Worm (Caenorhabditis elegans) whole organism, L2 larva: ENCODE data around the gene F53H4.6.

Experiments
- C34F6.9 ChIP-seq: fragments of 150-350 bp; optimal IDR thresholded peaks from 2 replicates; lab custom pipeline; 2014; ENCODE audit warnings: missing biosample characterization, missing genetic modification characterization
- R02D3.7 ChIP-seq: fragments of 150-350 bp; optimal IDR thresholded peaks from 2 replicates; lab custom pipeline; 2014; ENCODE audit warnings: missing biosample characterization, missing genetic modification characterization
- Y55F3AM.14 ChIP-seq: fragments of 200-800 bp; sonication (Bioruptor generic); optimal IDR thresholded peaks from 2 replicates; lab custom pipeline; 2018; ENCODE audit warnings: mild to moderate bottlenecking, missing genetic modification characterization, missing compliant biosample characterization
- ZK546.5 ChIP-seq: sonication (generic microtip); optimal IDR thresholded peaks from 2 replicates; lab custom pipeline; 2017; ENCODE audit warnings: missing biosample characterization, missing genetic modification characterization
- alr-1 ChIP-seq: fragments of 150-350 bp; optimal IDR thresholded peaks from 2 replicates; lab custom pipeline; 2014; ENCODE audit warnings: missing biosample characterization, missing genetic modification characterization
- ama-1 ChIP-seq: fragments of 150-350 bp; optimal IDR thresholded peaks from 2 replicates; lab custom pipeline; 2018; ENCODE audit warnings: inconsistent platforms
- blmp-1 ChIP-seq: sonication (generic microtip); optimal IDR thresholded peaks from 2 replicates; lab custom pipeline; 2017; ENCODE audit warnings: missing genetic modification characterization, mild to moderate bottlenecking, missing compliant biosample characterization, antibody characterized with exemption, moderate library complexity; ENCODE audit not compliant: insufficient read depth
- ceh-16 ChIP-seq: fragments of 150-350 bp; optimal IDR thresholded peaks from 2 replicates; lab custom pipeline; 2014; ENCODE audit warnings: missing biosample characterization, missing genetic modification characterization
- ceh-82 ChIP-seq: fragments of 150-350 bp; optimal IDR thresholded peaks from 2 replicates; lab custom pipeline; 2014; ENCODE audit warnings: missing biosample characterization, missing genetic modification characterization
- crh-2 ChIP-seq: sonication (generic microtip); optimal IDR thresholded peaks from 2 replicates; lab custom pipeline; 2017; ENCODE audit warnings: missing biosample characterization, missing genetic modification characterization
- dmd-4 ChIP-seq: sonication (generic microtip); optimal IDR thresholded peaks from 2 replicates; lab custom pipeline; 2017; ENCODE audit warnings: missing biosample characterization, missing genetic modification characterization
- egl-27 ChIP-seq: sonication (generic microtip); optimal IDR thresholded peaks from 3 replicates; lab custom pipeline; 2017; ENCODE audit warnings: missing biosample characterization, missing genetic modification reagents, missing genetic modification characterization
- elt-1 ChIP-seq: fragments of 150-350 bp; optimal IDR thresholded peaks from 2 replicates; lab custom pipeline; 2014; ENCODE audit warnings: missing biosample characterization, missing genetic modification characterization
- elt-3 ChIP-seq: sonication (generic microtip); optimal IDR thresholded peaks from 2 replicates; lab custom pipeline; 2017; ENCODE audit warnings: missing biosample characterization, missing genetic modification characterization
- fos-1 ChIP-seq: fragments of 150-350 bp; optimal IDR thresholded peaks from 2 replicates; lab custom pipeline; 2014; ENCODE audit warnings: missing biosample characterization, missing genetic modification characterization
- lin-11 ChIP-seq: fragments of 150-350 bp; sonication (generic microtip); optimal IDR thresholded peaks from 2 replicates; lab custom pipeline; 2014; ENCODE audit warnings: missing biosample characterization, missing genetic modification characterization, inconsistent platforms, mixed read lengths
- lin-13 ChIP-seq: fragments of 150-350 bp; optimal IDR thresholded peaks from 2 replicates; lab custom pipeline; 2014; ENCODE audit warnings: missing biosample characterization, missing genetic modification reagents, missing genetic modification characterization
- lin-39 ChIP-seq: fragments of 150-350 bp; optimal IDR thresholded peaks from 2 replicates; lab custom pipeline; 2014; ENCODE audit warnings: missing biosample characterization, missing genetic modification reagents, missing genetic modification characterization
- mbf-1 ChIP-seq: sonication (generic microtip); optimal IDR thresholded peaks from 2 replicates; lab custom pipeline; 2017; ENCODE audit warnings: missing biosample characterization, missing genetic modification characterization
- mdl-1 ChIP-seq, 2 experiments: fragments of 150-350 bp in 1 of 2; sonication (generic microtip) in 1 of 2; optimal IDR thresholded peaks; 2 replicates each; lab custom pipeline; 2017; ENCODE audit warnings: missing biosample characterization in 2 of 2, missing genetic modification characterization in 2 of 2
- nhr-10 ChIP-seq: sonication (generic microtip); optimal IDR thresholded peaks from 2 replicates; lab custom pipeline; 2017; ENCODE audit warnings: missing biosample characterization, missing genetic modification characterization
- nhr-11 ChIP-seq: fragments of 150-350 bp; optimal IDR thresholded peaks from 2 replicates; lab custom pipeline; 2014; ENCODE audit warnings: missing biosample characterization, missing genetic modification characterization
- nhr-12 ChIP-seq: fragments of 150-350 bp; optimal IDR thresholded peaks from 2 replicates; lab custom pipeline; 2014; ENCODE audit warnings: missing biosample characterization, missing genetic modification characterization
- nhr-129 ChIP-seq: fragments of 150-350 bp; optimal IDR thresholded peaks from 2 replicates; lab custom pipeline; 2014; ENCODE audit warnings: missing biosample characterization, missing genetic modification characterization
- nhr-21 ChIP-seq: fragments of 150-350 bp; optimal IDR thresholded peaks from 2 replicates; lab custom pipeline; 2014; ENCODE audit warnings: missing biosample characterization, missing genetic modification characterization
- nhr-237 ChIP-seq: fragments of 150-350 bp; optimal IDR thresholded peaks from 2 replicates; lab custom pipeline; 2014; ENCODE audit warnings: missing biosample characterization, missing genetic modification characterization
- nhr-25 ChIP-seq: fragments of 150-350 bp; sonication (generic microtip); optimal IDR thresholded peaks from 3 replicates; lab custom pipeline; 2014; ENCODE audit warnings: missing biosample characterization, missing genetic modification characterization
- peb-1 ChIP-seq: fragments of 150-350 bp; optimal IDR thresholded peaks from 2 replicates; lab custom pipeline; 2014; ENCODE audit warnings: missing biosample characterization, missing genetic modification characterization
- sem-4 ChIP-seq: fragments of 150-350 bp; optimal IDR thresholded peaks from 2 replicates; lab custom pipeline; 2014; ENCODE audit warnings: missing biosample characterization, missing genetic modification reagents, missing genetic modification characterization
- skn-1 ChIP-seq: sonication (generic microtip); optimal IDR thresholded peaks from 2 replicates; lab custom pipeline; 2017; ENCODE audit warnings: missing biosample characterization, missing genetic modification characterization
- sma-3 ChIP-seq: sonication (generic microtip); optimal IDR thresholded peaks from 2 replicates; lab custom pipeline; 2016; ENCODE audit warnings: missing genetic modification reagents, missing genetic modification characterization, missing compliant biosample characterization
- sma-9 ChIP-seq, 2 experiments: fragments of 150-350 bp in 1 of 2; sonication (generic microtip) in 1 of 2; optimal IDR thresholded peaks; 2 replicates each; lab custom pipeline; 2014 to 2016; ENCODE audit warnings: missing genetic modification characterization in 2 of 2, mild to moderate bottlenecking in 1 of 2, missing biosample characterization in 1 of 2, missing compliant biosample characterization in 1 of 2, missing genetic modification reagents in 1 of 2, moderate library complexity in 1 of 2
- snpc-4 ChIP-seq: fragments of 150-350 bp; optimal IDR thresholded peaks from 2 replicates; lab custom pipeline; 2014; ENCODE audit warnings: missing biosample characterization, missing genetic modification characterization
- unc-39 ChIP-seq: fragments of 150-350 bp; optimal IDR thresholded peaks from 2 replicates; lab custom pipeline; 2014; ENCODE audit warnings: missing biosample characterization, missing genetic modification characterization
- unc-55 ChIP-seq: fragments of 150-350 bp; sonication (generic microtip); optimal IDR thresholded peaks from 3 replicates; lab custom pipeline; 2014; ENCODE audit warnings: missing biosample characterization, missing genetic modification reagents, missing genetic modification characterization
- unc-62 ChIP-seq: fragments of 150-350 bp; optimal IDR thresholded peaks from 2 replicates; lab custom pipeline; 2014; ENCODE audit warnings: missing biosample characterization, missing genetic modification reagents, missing genetic modification characterization
- ztf-1 ChIP-seq: fragments of 200-800 bp; sonication (Bioruptor generic); conservative IDR thresholded peaks from 2 replicates; pipeline ENCODE4 v1.3.6; 2022; ENCODE audit warnings: missing genetic modification characterization, missing compliant biosample characterization
- ztf-11 ChIP-seq: sonication (generic microtip); optimal IDR thresholded peaks from 2 replicates; lab custom pipeline; 2017; ENCODE audit warnings: missing biosample characterization, missing genetic modification characterization
- ztf-4 ChIP-seq: fragments of 150-350 bp; optimal IDR thresholded peaks from 2 replicates; lab custom pipeline; 2014; ENCODE audit warnings: missing biosample characterization, missing genetic modification characterization

F53H4.6 gene

ce11 chrX:15849397-15849935 is 10.9 kb downstream of the F53H4.6 start, which contains the start of gene acl-1 (continued):
- TF ChIP-seq C34F6.9 (tag; lab: Kevin White, UChicago) (peak; percentile 82), unc-55 (peak; percentile 86), crh-2 (tag; lab: Kevin White, UChicago) (peak; percentile 83)

ce11 chrX:15848867-15849266 is 11.5 kb downstream of the F53H4.6 start:
- TF ChIP-seq mdl-1 (tag; optimal IDR thresholded peaks at IDR 0.05; lab: Kevin White, UChicago) = no peak
- no peak for TF ChIP-seq sma-3 (GFP tag; lab: Kevin White, UChicago)
- no peak for TF ChIP-seq ceh-16 (tag; lab: Kevin White, UChicago)
- TF ChIP-seq mbf-1 (tag; lab: Kevin White, UChicago) = no peak
- no peak for TF ChIP-seq egl-27 (tag; lab: Kevin White, UChicago)
- TF ChIP-seq unc-39 (tag; lab: Kevin White, UChicago) = no peak
- no peak for TF ChIP-seq sma-9 (GFP tag; optimal IDR thresholded peaks at IDR 0.05; lab: Kevin White, UChicago)
- no peak for TF ChIP-seq sma-9 (tag; optimal IDR thresholded peaks at IDR 0.05; lab: Kevin White, UChicago)
- no peak for TF ChIP-seq nhr-11

- TF ChIP-seq sma-9 (GFP tag; optimal IDR thresholded peaks at IDR 0.05; lab: Kevin White, UChicago) (peak; percentile 49), sma-9 (tag; optimal IDR thresholded peaks at IDR 0.05; lab: Kevin White, UChicago) (no peak), sem-4 (tag; lab: Kevin White, UChicago) (no peak), nhr-10 (tag; lab: Kevin White, UChicago) (no peak), alr-1 (tag; lab: Kevin White, UChicago) (no peak), blmp-1 (tag; lab: Kevin White, UChicago) (peak; percentile 4), elt-3 (tag; lab: Kevin White, UChicago) (no peak), elt-1 (no peak), crh-2 (tag; lab: Kevin White, UChicago) (peak; percentile 33), lin-39 (no peak), ama-1 (lab: Kevin White, UChicago) (no peak), ZK546.5 (no peak), mdl-1 (tag; optimal IDR thresholded peaks at IDR 0.05; lab: Kevin White, UChicago) (no peak), nhr-12 (tag; lab: Kevin White, UChicago) (no peak), ztf-4 (tag; lab: Kevin White, UChicago) (no peak), ztf-11 (tag; lab: Kevin White, UChicago) (no peak), nhr-25 (no peak), R02D3.7 (tag; lab: Kevin White, UChicago) (no peak)
Measured at ce11 chrX:15847543-15848087, 12.8 kb downstream of the F53H4.6 start, which contains the start of gene F59F4.3. Gene F59F4.3, minus strand, starts transcription at chrX:15847593.

- peak; percentile 16 for TF ChIP-seq fos-1 (tag; lab: Kevin White, UChicago)
- no peak for TF ChIP-seq ztf-11 (tag; lab: Kevin White, UChicago)
- TF ChIP-seq sma-9 (GFP tag; optimal IDR thresholded peaks at IDR 0.05; lab: Kevin White, UChicago) = peak; percentile 21
- no peak for TF ChIP-seq sma-9 (tag; optimal IDR thresholded peaks at IDR 0.05; lab: Kevin White, UChicago)
- peak; percentile 8 for TF ChIP-seq crh-2 (tag; lab: Kevin White, UChicago)
- TF ChIP-seq, all 48 proteins: peak for 3
Measured at ce11 chrX:15846552-15846951, 13.9 kb downstream of the F53H4.6 start.

ce11 chrX:15844330-15844729 is 16.1 kb downstream of the F53H4.6 start:
- TF ChIP-seq ceh-82 = no peak
- TF ChIP-seq unc-62 (GFP tag; lab: Kevin White, UChicago) = no peak
- no peak for TF ChIP-seq snpc-4 (tag; lab: Kevin White, UChicago)
- no peak for TF ChIP-seq nhr-129 (tag; lab: Kevin White, UChicago)
- no peak for TF ChIP-seq C34F6.9 (tag; lab: Kevin White, UChicago)
- TF ChIP-seq nhr-11 = no peak

- TF ChIP-seq sma-9 (GFP tag; optimal IDR thresholded peaks at IDR 0.05; lab: Kevin White, UChicago) (peak; percentile 73), sma-9 (tag; optimal IDR thresholded peaks at IDR 0.05; lab: Kevin White, UChicago) (no peak), mdl-1 (tag; optimal IDR thresholded peaks at IDR 0.05; lab: Kevin White, UChicago) (no peak), blmp-1 (tag; lab: Kevin White, UChicago) (no peak), R02D3.7 (tag; lab: Kevin White, UChicago) (no peak), nhr-25 (no peak), ama-1 (lab: Kevin White, UChicago) (no peak), dmd-4 (no peak), nhr-237 (tag; lab: Kevin White, UChicago) (no peak), lin-11 (tag; lab: Kevin White, UChicago) (no peak), ztf-1 (no peak), skn-1 (no peak), ceh-16 (tag; lab: Kevin White, UChicago) (no peak), peb-1 (tag; lab: Kevin White, UChicago) (no peak), unc-55 (no peak), fos-1 (tag; lab: Kevin White, UChicago) (peak; percentile 60), nhr-21 (tag; lab: Kevin White, UChicago) (peak; percentile 27), mbf-1 (tag; lab: Kevin White, UChicago) (no peak), Y55F3AM.14 (no peak), egl-27 (tag; lab: Kevin White, UChicago) (no peak), nhr-10 (tag; lab: Kevin White, UChicago) (no peak), lin-13 (no peak), sma-3 (GFP tag; lab: Kevin White, UChicago) (peak; percentile 23), nhr-129 (tag; lab: Kevin White, UChicago) (peak; percentile 29)
Measured at ce11 chrX:15842492-15842891, 17.9 kb downstream of the F53H4.6 start.
